Worm (Caenorhabditis elegans) whole organism, L4/young adult: ENCODE results near the gene F49F1.2.

Source experiments
- dao-5 ChIP-seq: sonication (generic microtip); optimal IDR thresholded peaks from 2 replicates; lab custom pipeline; 2016; ENCODE audit warnings: missing genotype, missing genetic modification characterization, moderate library complexity, missing compliant biosample characterization
- him-1 ChIP-seq: sonication (generic microtip); optimal IDR thresholded peaks from 2 replicates; lab custom pipeline; 2016; ENCODE audit warnings: missing genotype, missing genetic modification reagents, missing genetic modification characterization, missing compliant biosample characterization

DNA sequence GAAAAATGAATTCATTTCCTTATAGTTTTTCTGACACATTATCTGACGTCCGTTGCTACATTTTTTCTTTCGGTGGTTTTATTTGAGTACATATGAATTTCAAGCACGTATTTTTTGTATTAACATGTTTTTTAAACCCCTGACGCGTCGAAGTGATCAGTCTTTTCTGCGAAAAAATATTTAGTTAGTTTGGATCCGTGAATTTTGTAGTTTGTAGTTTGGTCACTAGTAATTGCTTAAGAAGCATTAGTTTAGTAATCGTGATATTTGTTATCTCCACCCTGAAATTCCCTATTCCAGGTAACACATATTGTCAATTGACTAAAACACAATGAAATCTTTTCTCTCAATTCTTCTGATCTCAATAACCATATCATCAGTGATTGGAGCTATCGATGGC, 7.0 kb upstream of the F49F1.2 start, which contains the start of gene C35B1.7:
- TF ChIP-seq him-1 (tag; lab: Kevin White, UChicago) (no peak), dao-5 (tag; lab: Kevin White, UChicago) (no peak)
